Worm (Caenorhabditis elegans): ENCODE data around the gene F47B8.5.

ce11 chrV:14299569-14300064 is 28.1 kb downstream of the F47B8.5 start, which contains the start of the genes spig-3 and F14D7.12:
- TF ChIP-seq lin-35 (GFP tag; optimal IDR thresholded peaks at IDR 0.05), result no peak
- TF ChIP-seq F52B5.7 (tag; optimal IDR thresholded peaks at IDR 0.05), result no peak
- TF ChIP-seq B0019.2 (GFP tag; conservative IDR thresholded peaks at IDR 0.05), result no peak
- TF ChIP-seq nhr-90 (tag; optimal IDR thresholded peaks at IDR 0.05), result no peak
- TF ChIP-seq mcd-1 (GFP tag; IDR thresholded peaks at IDR 0.05), result no peak
